Fruit fly (Drosophila melanogaster) whole organism, embryonic: Measurements from ENCODE around the gene CG4009.

ENCODE experiments used
- ATbp ChIP-seq: fragments of 200-800 bp; sonication (Bioruptor generic); optimal IDR thresholded peaks from 2 replicates; lab custom pipeline; 2017; ENCODE audit warnings: missing biosample characterization, mild to moderate bottlenecking, missing genetic modification characterization, missing genetic modification reagents
- Blimp-1 ChIP-seq: fragments of 200-800 bp; sonication (Bioruptor generic); optimal IDR thresholded peaks from 3 replicates; lab custom pipeline; 2018; ENCODE audit warnings: missing biosample characterization, missing genetic modification characterization, mild to moderate bottlenecking, moderate library complexity, missing genetic modification reagents
- BtbVII ChIP-seq: fragments of 200-800 bp; sonication (Bioruptor generic); optimal IDR thresholded peaks from 3 replicates; lab custom pipeline; 2017; ENCODE audit warnings: missing biosample characterization, mild to moderate bottlenecking, missing genetic modification characterization
- CG10274 ChIP-seq: fragments of 200-800 bp; sonication (Bioruptor generic); optimal IDR thresholded peaks from 3 replicates; lab custom pipeline; 2017; ENCODE audit warnings: missing biosample characterization, mild to moderate bottlenecking, missing genetic modification characterization
- CG10431 ChIP-seq: fragments of 200-800 bp; sonication (Bioruptor generic); optimal IDR thresholded peaks from 3 replicates; lab custom pipeline; 2018; ENCODE audit warnings: missing biosample characterization, mild to moderate bottlenecking, missing genetic modification characterization
- CG10462 ChIP-seq: fragments of 200-800 bp; sonication (Bioruptor generic); optimal IDR thresholded peaks from 2 replicates; lab custom pipeline; 2016; ENCODE audit warnings: missing biosample characterization, missing genetic modification characterization
- CG10565 ChIP-seq: fragments of 200-800 bp; sonication (Bioruptor generic); optimal IDR thresholded peaks from 3 replicates; lab custom pipeline; 2016; ENCODE audit warnings: missing biosample characterization, mild to moderate bottlenecking, missing genetic modification characterization
- CG10979 ChIP-seq: fragments of 200-800 bp; sonication (Bioruptor generic); optimal IDR thresholded peaks from 2 replicates; lab custom pipeline; 2018; ENCODE audit warnings: missing biosample characterization, mild to moderate bottlenecking, missing genetic modification characterization, moderate library complexity
- CG17328 ChIP-seq: fragments of 200-800 bp; sonication (Bioruptor generic); IDR thresholded peaks from 2 replicates; pipeline ENCODE4 v1.3.6; 2022; ENCODE audit warnings: missing biosample characterization, missing genetic modification characterization
- CG18764 ChIP-seq: fragments of 200-800 bp; sonication (Bioruptor generic); optimal IDR thresholded peaks from 3 replicates; lab custom pipeline; 2016; ENCODE audit warnings: missing biosample characterization, missing genetic modification characterization
- CG2116 ChIP-seq: fragments of 200-800 bp; sonication (Bioruptor generic); optimal IDR thresholded peaks from 3 replicates; lab custom pipeline; 2018; ENCODE audit warnings: missing biosample characterization, mild to moderate bottlenecking, missing genetic modification characterization
- CG2199 ChIP-seq: fragments of 200-800 bp; sonication (Bioruptor generic); IDR thresholded peaks from 3 replicates; pipeline ENCODE4 v1.3.6; 2022; ENCODE audit warnings: missing biosample characterization, missing genetic modification characterization
- CG2889 ChIP-seq: fragments of 200-800 bp; sonication (Bioruptor generic); IDR thresholded peaks from 3 replicates; pipeline ENCODE4 v1.3.6; 2022; ENCODE audit warnings: missing biosample characterization, missing genetic modification characterization
- CG32767 ChIP-seq: fragments of 200-800 bp; sonication (Bioruptor generic); IDR thresholded peaks from 2 replicates; pipeline ENCODE4 v1.3.6; 2022; ENCODE audit warnings: missing biosample characterization, missing genetic modification characterization
- CG7357 ChIP-seq: fragments of 200-800 bp; sonication (Bioruptor generic); IDR thresholded peaks from 3 replicates; pipeline ENCODE4 v1.3.6; 2022; ENCODE audit warnings: missing biosample characterization, missing genetic modification characterization
- CG7786 ChIP-seq: fragments of 200-800 bp; sonication (Bioruptor generic); optimal IDR thresholded peaks from 2 replicates; lab custom pipeline; 2016; ENCODE audit warnings: missing biosample characterization, missing genetic modification characterization
- CHES-1-like ChIP-seq: fragments of 200-800 bp; sonication (Bioruptor generic); optimal IDR thresholded peaks from 2 replicates; lab custom pipeline; 2016; ENCODE audit warnings: missing biosample characterization, missing genetic modification characterization
- Dad ChIP-seq: fragments of 200-800 bp; sonication (Bioruptor generic); optimal IDR thresholded peaks from 3 replicates; lab custom pipeline; 2016; ENCODE audit warnings: missing biosample characterization, missing genetic modification characterization
- Dfd ChIP-seq, 2 experiments: fragments of >200 bp; optimal IDR thresholded peaks; 2 replicates each; lab custom pipeline; 2017; ENCODE audit warnings: missing biosample characterization in 2 of 2, missing genetic modification characterization in 2 of 2
- Eip74EF ChIP-seq, 2 experiments: fragments of 200-800 bp in 1 of 2; fragments of >200 bp in 1 of 2; sonication (Bioruptor generic) in 1 of 2; optimal IDR thresholded peaks; 2 replicates each; lab custom pipeline; 2017 to 2019; ENCODE audit warnings: missing biosample characterization in 2 of 2, missing genetic modification characterization in 2 of 2, mild to moderate bottlenecking in 1 of 2, moderate library complexity in 1 of 2
- Hand ChIP-seq: fragments of 200-800 bp; sonication (Bioruptor generic); optimal IDR thresholded peaks from 2 replicates; lab custom pipeline; 2017; ENCODE audit warnings: mild to moderate bottlenecking, missing biosample characterization, missing genetic modification reagents, missing genetic modification characterization
- Hmx ChIP-seq: fragments of 200-800 bp; sonication (Bioruptor generic); optimal IDR thresholded peaks from 2 replicates; lab custom pipeline; 2016; ENCODE audit warnings: missing biosample characterization, missing genetic modification characterization
- Ssrp ChIP-seq: fragments of 200-800 bp; sonication (Bioruptor generic); optimal IDR thresholded peaks from 2 replicates; lab custom pipeline; 2018; ENCODE audit warnings: missing biosample characterization, mild to moderate bottlenecking, missing genetic modification characterization, moderate library complexity
- ara ChIP-seq: fragments of 200-800 bp; sonication (Bioruptor generic); IDR thresholded peaks from 2 replicates; pipeline ENCODE4 v1.3.6; 2022; ENCODE audit warnings: missing biosample characterization, missing genetic modification characterization
- dmrt11E ChIP-seq: fragments of 200-800 bp; sonication (Bioruptor generic); optimal IDR thresholded peaks from 3 replicates; lab custom pipeline; 2018; ENCODE audit warnings: missing biosample characterization, mild to moderate bottlenecking, missing genetic modification characterization, moderate library complexity
- esg ChIP-seq: fragments of 200-800 bp; sonication (Bioruptor generic); conservative IDR thresholded peaks from 2 replicates; pipeline ENCODE4 v1.3.6; 2022; ENCODE audit warnings: missing biosample characterization, missing genetic modification characterization
- ewg ChIP-seq: fragments of 200-800 bp; sonication (Bioruptor generic); optimal IDR thresholded peaks from 3 replicates; lab custom pipeline; 2017; ENCODE audit warnings: mild to moderate bottlenecking, missing biosample characterization, missing genetic modification reagents, missing genetic modification characterization
- fd96Cb ChIP-seq: fragments of 200-800 bp; sonication (Bioruptor generic); optimal IDR thresholded peaks from 2 replicates; lab custom pipeline; 2018; ENCODE audit warnings: missing biosample characterization, mild to moderate bottlenecking, missing genetic modification characterization, moderate library complexity
- gcm ChIP-seq: fragments of 200-800 bp; sonication (Bioruptor generic); optimal IDR thresholded peaks from 2 replicates; lab custom pipeline; 2019; ENCODE audit warnings: missing biosample characterization, mild to moderate bottlenecking, missing genetic modification characterization, moderate library complexity
- gem ChIP-seq: fragments of 200-800 bp; sonication (Bioruptor generic); optimal IDR thresholded peaks from 2 replicates; lab custom pipeline; 2019; ENCODE audit warnings: missing biosample characterization, mild to moderate bottlenecking, missing genetic modification characterization, moderate library complexity
- her ChIP-seq: fragments of 200-800 bp; sonication (Bioruptor generic); optimal IDR thresholded peaks from 2 replicates; lab custom pipeline; 2016; ENCODE audit warnings: missing biosample characterization, missing genetic modification characterization
- inv ChIP-seq: fragments of 200-800 bp; sonication (Bioruptor generic); IDR thresholded peaks from 2 replicates; pipeline ENCODE4 v1.3.6; 2022; ENCODE audit warnings: missing biosample characterization, missing genetic modification characterization; ENCODE audit not compliant: partially characterized antibody
- ken ChIP-seq: fragments of 200-800 bp; sonication (Bioruptor generic); IDR thresholded peaks from 3 replicates; pipeline ENCODE4 v1.3.6; 2022; ENCODE audit warnings: missing biosample characterization, missing genetic modification characterization
- knrl ChIP-seq: fragments of 200-800 bp; sonication (Bioruptor generic); IDR thresholded peaks from 3 replicates; pipeline ENCODE4 v1.3.6; 2022; ENCODE audit warnings: missing biosample characterization, missing genetic modification characterization; ENCODE audit not compliant: partially characterized antibody
- lov ChIP-seq, 2 experiments: fragments of 200-800 bp in 1 of 2; fragments of >200 bp in 1 of 2; sonication (Bioruptor generic) in 1 of 2; IDR thresholded peaks in 1 of 2; optimal IDR thresholded peaks in 1 of 2; 2 replicates in 1 of 2; 3 replicates in 1 of 2; pipeline versions ENCODE4 v1.3.6 to Lab custom; 2017 to 2022; ENCODE audit warnings: missing biosample characterization in 1 of 2, missing genetic modification characterization in 1 of 2
- pan ChIP-seq, 4 experiments: fragments of >200 bp in 3 of 4; fragments of 200-800 bp in 1 of 4; sonication (Bioruptor generic) in 1 of 4; optimal IDR thresholded peaks in 3 of 4; IDR thresholded peaks in 1 of 4; 2 replicates each; pipeline versions ENCODE4 v1.3.6 to Lab custom; 2017 to 2022; ENCODE audit warnings: missing biosample characterization in 2 of 4, missing genetic modification characterization in 2 of 4, mixed read lengths in 1 of 4
- row ChIP-seq: fragments of 200-800 bp; sonication (Bioruptor generic); IDR thresholded peaks from 3 replicates; pipeline ENCODE4 v1.3.6; 2022; ENCODE audit warnings: missing biosample characterization, missing genetic modification characterization
- run ChIP-seq: fragments of 200-800 bp; sonication (Bioruptor generic); optimal IDR thresholded peaks from 3 replicates; lab custom pipeline; 2018; ENCODE audit warnings: missing biosample characterization, mild to moderate bottlenecking, missing genetic modification characterization
- sc ChIP-seq, 3 experiments: fragments of >200 bp in 2 of 3; fragments of 200-800 bp in 1 of 3; sonication (Bioruptor generic) in 1 of 3; optimal IDR thresholded peaks; 2 replicates in 2 of 3; 3 replicates in 1 of 3; lab custom pipeline; 2017; ENCODE audit warnings: mild to moderate bottlenecking in 1 of 3, missing biosample characterization in 1 of 3, missing genetic modification characterization in 1 of 3, missing genetic modification reagents in 1 of 3
- ttk ChIP-seq: fragments of 200-800 bp; sonication (Bioruptor generic); IDR thresholded peaks from 2 replicates; pipeline ENCODE4 v2.1.2; 2022; ENCODE audit warnings: missing biosample characterization, missing genetic modification characterization
- vvl ChIP-seq: fragments of 200-800 bp; sonication (Bioruptor generic); IDR thresholded peaks from 2 replicates; pipeline ENCODE4 v1.3.6; 2022; ENCODE audit warnings: missing biosample characterization, missing genetic modification characterization

Gene CG4009

dm6 chr3R:17081359-17081935 lies 45.6 kb upstream of the CG4009 start (continued):
- no peak for TF ChIP-seq CG2116 (GFP tag; lab: Kevin White, UChicago)
- TF ChIP-seq vvl (GFP tag; lab: Robert Waterston, UW) = 0 out of 2 replicates have a peak, but pooled peaks have one; percentile 9
- no peak for TF ChIP-seq lov (optimal IDR thresholded peaks at IDR 0.05; lab: Kevin White, UChicago)
- TF ChIP-seq lov (GFP tag; IDR thresholded peaks at IDR 0.05; lab: Robert Waterston, UW) = no peak
- peak; percentile 12 for TF ChIP-seq fd96Cb (tag; lab: Kevin White, UChicago)
- no peak for TF ChIP-seq CHES-1-like (GFP tag; lab: Kevin White, UChicago)
- TF ChIP-seq gem (tag; lab: Kevin White, UChicago) = peak; percentile 64
- no peak for TF ChIP-seq CG2889 (GFP tag; lab: Robert Waterston, UW)
- TF ChIP-seq CG17328 (GFP tag; lab: Robert Waterston, UW) = no peak
- no peak for TF ChIP-seq ken (GFP tag; lab: Robert Waterston, UW)
- no peak for TF ChIP-seq Eip74EF (GFP tag; optimal IDR thresholded peaks at IDR 0.05; lab: Kevin White, UChicago)
- no peak for TF ChIP-seq ewg (GFP tag; lab: Kevin White, UChicago)
- TF ChIP-seq ara (GFP tag; lab: Robert Waterston, UW) = no peak
- TF ChIP-seq Blimp-1 (GFP tag; lab: Kevin White, UChicago) = peak; percentile 61
- TF ChIP-seq dmrt11E (tag; lab: Kevin White, UChicago) = peak; percentile 32
- no peak for TF ChIP-seq CG7357
- TF ChIP-seq row (GFP tag; lab: Robert Waterston, UW) = 0 out of 3 replicates have a peak, but pooled peaks have one; percentile 11
- TF ChIP-seq ATbp (GFP tag; lab: Kevin White, UChicago) = no peak
- peak; percentile 42 for TF ChIP-seq Ssrp
- TF ChIP-seq CG18764 (GFP tag; lab: Kevin White, UChicago) = no peak
- no peak for TF ChIP-seq CG10431 (GFP tag; lab: Kevin White, UChicago)
- no peak for TF ChIP-seq run (tag; lab: Kevin White, UChicago)
- TF ChIP-seq pan (optimal IDR thresholded peaks at IDR 0.05; lab: Kevin White, UChicago) = no peak
- no peak for TF ChIP-seq pan (GFP tag; optimal IDR thresholded peaks at IDR 0.05 in 1 of 2, IDR thresholded peaks at IDR 0.05 in 1 of 2)
- TF ChIP-seq CG2199 (GFP tag; lab: Robert Waterston, UW) = no peak
- TF ChIP-seq esg = no peak
- TF ChIP-seq CG7786 (GFP tag; lab: Kevin White, UChicago) = no peak
- TF ChIP-seq CG10462 (GFP tag; lab: Kevin White, UChicago) = no peak
- no peak for TF ChIP-seq Dfd (GFP tag; optimal IDR thresholded peaks at IDR 0.05; lab: Kevin White, UChicago)
- TF ChIP-seq CG32767 (GFP tag; lab: Robert Waterston, UW) = no peak
- TF ChIP-seq CG10565 (GFP tag; lab: Kevin White, UChicago) = no peak
- TF ChIP-seq knrl = no peak
- TF ChIP-seq BtbVII = no peak
- TF ChIP-seq Hand (GFP tag; lab: Kevin White, UChicago) = no peak
- TF ChIP-seq gcm (GFP tag; lab: Kevin White, UChicago) = no peak
- TF ChIP-seq CG10274 (GFP tag; lab: Kevin White, UChicago) = no peak
- peak; percentile 38 for TF ChIP-seq CG10979 (tag; lab: Kevin White, UChicago)
- no peak for TF ChIP-seq her
- TF ChIP-seq Hmx = no peak
- no peak for TF ChIP-seq sc (optimal IDR thresholded peaks at IDR 0.05; lab: Kevin White, UChicago)
- peak; percentile 6 for TF ChIP-seq sc (GFP tag; optimal IDR thresholded peaks at IDR 0.05; lab: Kevin White, UChicago)
- TF ChIP-seq Dad (GFP tag; lab: Kevin White, UChicago) = no peak
- TF ChIP-seq ttk (GFP tag; lab: Robert Waterston, UW) = no peak
- TF ChIP-seq inv (GFP tag; lab: Robert Waterston, UW) = no peak
